Fruit fly (Drosophila melanogaster): ENCODE results near the gene CG32081.

The CG32081 gene

dm6 chr3L:11010410-11010827, 17.0 kb upstream of the CG32081 start (continued):
- TF ChIP-seq CG15479 (GFP tag; optimal IDR thresholded peaks at IDR 0.05) (peak; percentile 85), Hey (tag; optimal IDR thresholded peaks at IDR 0.05) (no peak), Nf-YA (GFP tag; IDR thresholded peaks at IDR 0.05) (peak; percentile 84), schlank (tag; optimal IDR thresholded peaks at IDR 0.05) (no peak), CG6254 (GFP tag; optimal IDR thresholded peaks at IDR 0.05) (peak; percentile 19), HLH4C (GFP tag; IDR thresholded peaks at IDR 0.05; ENCODE audit: partially characterized antibody) (peak; percentile 39; the same call in 2 of the 3 replicates), abd-A (tag; optimal IDR thresholded peaks at IDR 0.05) (peak; percentile 83), E2f2 (GFP tag; IDR thresholded peaks at IDR 0.05) (peak; percentile 38; the same call in 1 of the 2 replicates), CG11093 (GFP tag; IDR thresholded peaks at IDR 0.05) (no peak), CG32532 (GFP tag; IDR thresholded peaks at IDR 0.05) (peak; percentile 53; the same call in 1 of the 2 replicates), zfh1 (GFP tag; IDR thresholded peaks at IDR 0.05) (0 out of 3 replicates have a peak, but pooled peaks have one; percentile 42), nerfin-2 (GFP tag; IDR thresholded peaks at IDR 0.05; ENCODE audit: partially characterized antibody) (peak; percentile 68), da (GFP tag; optimal IDR thresholded peaks at IDR 0.05) (peak; percentile 51), yki (optimal IDR thresholded peaks at IDR 0.05) (peak; percentile 98), corto (GFP tag; optimal IDR thresholded peaks at IDR 0.05) (peak; percentile 53), CG34224 (GFP tag; IDR thresholded peaks at IDR 0.05; ENCODE audit: partially characterized antibody) (peak; percentile 47), ATbp (GFP tag; optimal IDR thresholded peaks at IDR 0.05) (peak; percentile 38), unc-4 (GFP tag; IDR thresholded peaks at IDR 0.05; ENCODE audit: partially characterized antibody) (0 out of 2 replicates have a peak, but pooled peaks have one; percentile 28), mirr (GFP tag; optimal IDR thresholded peaks at IDR 0.05) (peak; percentile 49), pros (GFP tag; optimal IDR thresholded peaks at IDR 0.05) (peak; percentile 64), CG33213 (GFP tag; optimal IDR thresholded peaks at IDR 0.05) (no peak), Ets65A (GFP tag) (peak; percentile 38), Aef1 (GFP tag; IDR thresholded peaks at IDR 0.05) (peak; percentile 86), peb (GFP tag; IDR thresholded peaks at IDR 0.05) (0 out of 2 replicates have a peak, but pooled peaks have one; percentile 17), ase (GFP tag; IDR thresholded peaks at IDR 0.05) (peak; percentile 59; the same call in 2 of the 3 replicates), ato (GFP tag; IDR thresholded peaks at IDR 0.05; ENCODE audit: partially characterized antibody) (0 out of 2 replicates have a peak, but pooled peaks have one; percentile 33), pho (GFP tag; optimal IDR thresholded peaks at IDR 0.05) (peak; percentile 8), lbe (GFP tag; optimal IDR thresholded peaks at IDR 0.05) (peak; percentile 76), tgo (GFP tag; IDR thresholded peaks at IDR 0.05) (no peak), cg (GFP tag; optimal IDR thresholded peaks at IDR 0.05) (peak; percentile 100), so (GFP tag; IDR thresholded peaks at IDR 0.05) (0 out of 3 replicates have a peak, but pooled peaks have one; percentile 63), Rfx (GFP tag; IDR thresholded peaks at IDR 0.05) (peak; percentile 25; the same call in 1 of the 2 replicates), CG8478 (optimal IDR thresholded peaks at IDR 0.05) (peak; percentile 99), CG11504 (tag; optimal IDR thresholded peaks at IDR 0.05) (peak; percentile 41), CHES-1-like (GFP tag; optimal IDR thresholded peaks at IDR 0.05) (no peak), CG32767 (GFP tag; IDR thresholded peaks at IDR 0.05) (0 out of 2 replicates have a peak, but pooled peaks have one; percentile 24), nom (GFP tag; optimal IDR thresholded peaks at IDR 0.05) (peak; percentile 99), CG17359 (tag; optimal IDR thresholded peaks at IDR 0.05) (peak; percentile 0), odd (GFP tag; optimal IDR thresholded peaks at IDR 0.05) (no peak), stc (GFP tag; IDR thresholded peaks at IDR 0.05) (0 out of 2 replicates have a peak, but pooled peaks have one; percentile 19), Scr (GFP tag; IDR thresholded peaks at IDR 0.05; ENCODE audit: partially characterized antibody) (no peak; the same call in none of the 2 replicates), CG9437 (GFP tag; optimal IDR thresholded peaks at IDR 0.05) (peak; percentile 9), hbn (GFP tag; IDR thresholded peaks at IDR 0.05; ENCODE audit: partially characterized antibody) (peak; percentile 45; the same call in 1 of the 2 replicates), Dll (GFP tag; IDR thresholded peaks at IDR 0.05; ENCODE audit: partially characterized antibody) (peak; percentile 36; the same call in 1 of the 4 replicates), MBD-R2 (GFP tag; IDR thresholded peaks at IDR 0.05) (0 out of 2 replicates have a peak, but pooled peaks have one; percentile 28), her (GFP tag; optimal IDR thresholded peaks at IDR 0.05) (peak; percentile 6), CG2199 (GFP tag; IDR thresholded peaks at IDR 0.05) (peak; percentile 73; the same call in 1 of the 3 replicates), CG13894 (tag; optimal IDR thresholded peaks at IDR 0.05) (peak; percentile 22), PHDP (tag; optimal IDR thresholded peaks at IDR 0.05) (peak; percentile 3)

Data from whole organism, embryonic.